Fruit fly (Drosophila melanogaster): ENCODE data around the gene unc80.
A peak's percentile ranks its signal among the peaks of the same experiment; 100 is the strongest.

unc80 gene

DNA sequence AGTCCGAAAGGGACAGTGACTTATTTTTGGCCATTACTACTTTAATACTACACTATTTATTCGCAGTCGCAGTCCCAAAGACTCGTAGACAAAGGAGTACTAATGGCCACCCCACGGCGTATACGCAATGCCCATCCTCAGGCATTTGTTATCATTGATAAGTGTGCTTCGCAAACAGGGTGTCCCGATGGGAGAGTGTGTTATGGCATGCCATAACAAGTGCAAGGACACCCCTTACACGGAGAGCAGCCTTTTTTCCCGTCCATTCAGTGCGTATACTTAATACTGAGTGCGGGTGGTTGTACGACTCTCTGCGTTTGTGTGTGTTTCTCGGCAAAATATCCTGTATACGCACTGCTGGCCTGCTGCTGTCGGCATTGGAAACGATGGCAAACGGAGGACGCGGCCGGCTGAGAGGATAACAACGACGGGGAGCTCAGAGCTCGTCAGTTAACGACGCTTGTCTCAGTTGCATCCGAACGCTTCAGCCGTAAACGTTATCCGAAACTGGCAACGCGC lies at the start of gene unc80 (continued):
- TF ChIP-seq ttk (GFP tag; IDR thresholded peaks at IDR 0.05) (no peak), CG4282 (GFP tag; optimal IDR thresholded peaks at IDR 0.05) (no peak), Elba2 (GFP tag; optimal IDR thresholded peaks at IDR 0.05) (no peak), CG13624 (GFP tag; optimal IDR thresholded peaks at IDR 0.05) (no peak), CG18476 (GFP tag; optimal IDR thresholded peaks at IDR 0.05) (no peak), Antp (GFP tag; optimal IDR thresholded peaks at IDR 0.05) (no peak), CG30431 (GFP tag; optimal IDR thresholded peaks at IDR 0.05) (no peak), CG18599 (GFP tag; optimal IDR thresholded peaks at IDR 0.05) (peak; percentile 81), Hr3 (GFP tag; optimal IDR thresholded peaks at IDR 0.05) (no peak), Rfx (GFP tag; IDR thresholded peaks at IDR 0.05) (0 out of 2 replicates have a peak, but pooled peaks have one; percentile 29), tll (GFP tag; optimal IDR thresholded peaks at IDR 0.05) (no peak), lilli (GFP tag; optimal IDR thresholded peaks at IDR 0.05) (peak; percentile 7), Deaf1 (tag; optimal IDR thresholded peaks at IDR 0.05) (peak; percentile 84), abd-A (tag; optimal IDR thresholded peaks at IDR 0.05) (peak; percentile 55), CG3281 (GFP tag; optimal IDR thresholded peaks at IDR 0.05) (peak; percentile 28), CG12071 (GFP tag; optimal IDR thresholded peaks at IDR 0.05) (peak; percentile 16), wdn (GFP tag; IDR thresholded peaks at IDR 0.05) (0 out of 2 replicates have a peak, but pooled peaks have one; percentile 50), Fer2 (tag; optimal IDR thresholded peaks at IDR 0.05) (no peak), vnd (GFP tag; IDR thresholded peaks at IDR 0.05; ENCODE audit: partially characterized antibody) (no peak), chn (GFP tag; optimal IDR thresholded peaks at IDR 0.05) (no peak), Atf6 (GFP tag; IDR thresholded peaks at IDR 0.05) (0 out of 2 replicates have a peak, but pooled peaks have one; percentile 21), Dbx (GFP tag; IDR thresholded peaks at IDR 0.05) (peak; percentile 30; the same call in 1 of the 3 replicates), da (GFP tag; optimal IDR thresholded peaks at IDR 0.05) (no peak), row (GFP tag; IDR thresholded peaks at IDR 0.05) (peak; percentile 43; the same call in 2 of the 3 replicates), slbo (GFP tag; IDR thresholded peaks at IDR 0.05) (peak; percentile 42; the same call in 1 of the 2 replicates), Dp (GFP tag; optimal IDR thresholded peaks at IDR 0.05) (no peak), hkb (optimal IDR thresholded peaks at IDR 0.05) (no peak), hkb (GFP tag; IDR thresholded peaks at IDR 0.05) (0 out of 2 replicates have a peak, but pooled peaks have one; percentile 15), Ets65A (GFP tag) (peak; percentile 13), esg (GFP tag; conservative IDR thresholded peaks at IDR 0.05) (no peak), Xrp1 (GFP tag; IDR thresholded peaks at IDR 0.05) (no peak), CG11247 (GFP tag; IDR thresholded peaks at IDR 0.05) (0 out of 2 replicates have a peak, but pooled peaks have one; percentile 24), gce (GFP tag; IDR thresholded peaks at IDR 0.05) (peak; percentile 15; the same call in 1 of the 3 replicates), CG9932 (GFP tag; IDR thresholded peaks at IDR 0.05) (peak; percentile 43; the same call in 1 of the 2 replicates), CG7556 (GFP tag; optimal IDR thresholded peaks at IDR 0.05) (peak; percentile 14), prd (optimal IDR thresholded peaks at IDR 0.05) (no peak), prd (GFP tag; IDR thresholded peaks at IDR 0.05) (0 out of 3 replicates have a peak, but pooled peaks have one; percentile 19)

DNA sequence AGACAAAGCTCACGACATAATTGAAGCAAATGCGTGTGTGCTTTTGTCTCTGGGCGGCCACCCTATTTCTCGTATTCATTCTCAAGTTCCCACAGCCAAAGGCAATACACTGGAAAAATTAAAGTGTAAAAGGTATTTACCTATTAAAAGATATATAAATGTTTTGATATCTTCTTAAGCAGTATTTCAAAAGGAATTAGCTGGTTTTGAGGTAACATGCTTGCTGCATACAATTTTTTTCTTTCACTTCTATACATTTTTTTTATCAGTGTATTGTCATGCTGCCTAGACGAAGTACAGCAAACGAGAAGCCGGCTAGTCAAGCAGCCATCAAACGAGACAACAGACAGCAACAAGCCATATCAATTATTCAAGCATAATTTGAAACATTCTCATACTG lies 48.4 kb upstream of the unc80 start:
- TF ChIP-seq vvl (GFP tag; IDR thresholded peaks at IDR 0.05) (0 out of 2 replicates have a peak, but pooled peaks have one; percentile 16), da (GFP tag; optimal IDR thresholded peaks at IDR 0.05) (no peak), hkb (optimal IDR thresholded peaks at IDR 0.05) (no peak), hkb (GFP tag; IDR thresholded peaks at IDR 0.05) (peak; percentile 26; the same call in 1 of the 2 replicates), chn (GFP tag; optimal IDR thresholded peaks at IDR 0.05) (no peak), zfh1 (GFP tag; IDR thresholded peaks at IDR 0.05) (no peak), CG14014 (GFP tag; IDR thresholded peaks at IDR 0.05) (0 out of 2 replicates have a peak, but pooled peaks have one; percentile 31), CG4707 (GFP tag; optimal IDR thresholded peaks at IDR 0.05) (no peak), Hey (tag; optimal IDR thresholded peaks at IDR 0.05) (no peak), Asciz (GFP tag; optimal IDR thresholded peaks at IDR 0.05) (peak; percentile 9), E2f1 (GFP tag; IDR thresholded peaks at IDR 0.05) (no peak), lola (GFP tag; optimal IDR thresholded peaks at IDR 0.05) (no peak), CG12391 (tag; optimal IDR thresholded peaks at IDR 0.05) (no peak), Hr51 (GFP tag; optimal IDR thresholded peaks at IDR 0.05) (peak in 1 of 2 experiments; percentile 32), Med (GFP tag) (peak; percentile 83), Sox102F (GFP tag; optimal IDR thresholded peaks at IDR 0.05) (peak; percentile 11), CG10979 (tag; optimal IDR thresholded peaks at IDR 0.05) (no peak), CG10267 (tag; optimal IDR thresholded peaks at IDR 0.05) (no peak)

All from whole organism, embryonic.